Worm (Caenorhabditis elegans): ENCODE data around the gene srg-8.

srg-8 gene

DNA sequence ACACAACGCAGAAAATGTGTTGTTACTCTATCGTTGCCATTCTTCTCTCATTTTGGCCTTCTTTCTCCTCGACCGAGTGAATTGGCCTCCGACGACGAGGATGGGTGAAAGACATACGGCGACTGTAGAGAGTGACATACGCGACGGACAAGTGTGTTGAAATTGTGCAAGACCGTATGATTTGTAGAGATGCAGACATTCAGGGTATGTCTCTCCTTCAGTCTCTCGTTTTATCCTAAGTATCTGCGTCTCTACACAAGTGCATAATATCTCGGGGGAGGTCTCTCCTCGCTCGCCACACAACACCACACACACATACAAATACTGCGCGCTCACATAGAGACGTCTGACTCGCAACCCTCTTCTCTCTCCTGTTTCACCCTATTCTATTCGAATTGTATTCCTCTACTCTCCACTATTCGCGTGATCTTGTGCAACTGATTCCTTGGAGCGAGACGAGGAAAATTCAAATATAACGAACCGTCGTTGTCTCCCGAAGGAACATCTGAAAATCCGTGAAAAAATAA lies 25.5 kb upstream of the srg-8 start, which contains the start of gene hmg-1.2 (continued):
- TF ChIP-seq ceh-100 (GFP tag; IDR thresholded peaks at IDR 0.05) = no peak
- TF ChIP-seq rec-8 (tag; optimal IDR thresholded peaks at IDR 0.05) = no peak
- TF ChIP-seq ccch-3 (GFP tag; optimal IDR thresholded peaks at IDR 0.05) = no peak
- peak; percentile 11 for TF ChIP-seq snpc-4 (GFP tag; optimal IDR thresholded peaks at IDR 0.05)
- TF ChIP-seq snpc-4 (tag; optimal IDR thresholded peaks at IDR 0.05) = peak in 3 of 4 experiments; percentile 60 to 75 (median 73)
- peak; percentile 74 for TF ChIP-seq chd-7 (tag; optimal IDR thresholded peaks at IDR 0.05)
- no peak for TF ChIP-seq attf-3 (GFP tag; conservative IDR thresholded peaks at IDR 0.05)
- peak; percentile 86 for TF ChIP-seq nfyb-1 (GFP tag; IDR thresholded peaks at IDR 0.05)
- no peak for TF ChIP-seq aptf-2 (GFP tag; conservative IDR thresholded peaks at IDR 0.05)
- no peak for TF ChIP-seq ama-1 (optimal IDR thresholded peaks at IDR 0.05)
- TF ChIP-seq ama-1 (GFP tag; optimal IDR thresholded peaks at IDR 0.05) = no peak
- TF ChIP-seq ceh-40 (GFP tag; IDR thresholded peaks at IDR 0.05) = no peak
- no peak for TF ChIP-seq sea-2 (GFP tag; IDR thresholded peaks at IDR 0.05)
- TF ChIP-seq nfya-1 (tag; optimal IDR thresholded peaks at IDR 0.05; ENCODE audit: borderline replicate concordance, insufficient read depth) = no peak
- no peak for TF ChIP-seq zfh-2 (GFP tag; conservative IDR thresholded peaks at IDR 0.05)
- no peak for TF ChIP-seq F22D6.2 (tag; optimal IDR thresholded peaks at IDR 0.05)
- no peak for TF ChIP-seq B0261.1 (tag; optimal IDR thresholded peaks at IDR 0.05)
- TF ChIP-seq F49E8.2 (tag; optimal IDR thresholded peaks at IDR 0.05; ENCODE audit: insufficient read depth) = no peak
- TF ChIP-seq F57A8.1 (GFP tag; optimal IDR thresholded peaks at IDR 0.05) = no peak
- TF ChIP-seq ceh-58 (GFP tag; IDR thresholded peaks at IDR 0.05) = no peak
- TF ChIP-seq ztf-3 (GFP tag; optimal IDR thresholded peaks at IDR 0.05) = no peak
- TF ChIP-seq T07F8.4 (tag; optimal IDR thresholded peaks at IDR 0.05) = no peak
- TF ChIP-seq madf-8 (GFP tag; conservative IDR thresholded peaks at IDR 0.05) = no peak
- TF ChIP-seq nhr-120 (GFP tag; IDR thresholded peaks at IDR 0.05) = no peak
- TF ChIP-seq repo-1 (tag; optimal IDR thresholded peaks at IDR 0.05) = peak; percentile 73
- peak; percentile 83 for TF ChIP-seq unc-62 (GFP tag; optimal IDR thresholded peaks at IDR 0.05)
- TF ChIP-seq hlh-12 (tag; optimal IDR thresholded peaks at IDR 0.05) = no peak
- TF ChIP-seq K12H6.12 (tag; optimal IDR thresholded peaks at IDR 0.05) = peak; percentile 65
- TF ChIP-seq madf-6 (GFP tag; IDR thresholded peaks at IDR 0.05) = peak; percentile 38; the same call in 1 of the 2 replicates
- no peak for TF ChIP-seq xnd-1 (tag; optimal IDR thresholded peaks at IDR 0.05)
- TF ChIP-seq C17E4.6 (GFP tag; IDR thresholded peaks at IDR 0.05) = no peak
- no peak; the same call in 1 of the 2 replicates for TF ChIP-seq ekl-4 (GFP tag; IDR thresholded peaks at IDR 0.05)
- TF ChIP-seq Y53F4B.3 (GFP tag; IDR thresholded peaks at IDR 0.05) = no peak
- no peak for TF ChIP-seq efl-1 (GFP tag; optimal IDR thresholded peaks at IDR 0.05)
- no peak for TF ChIP-seq Y56A3A.18 (GFP tag; IDR thresholded peaks at IDR 0.05)
- no peak for TF ChIP-seq ztf-6 (GFP tag; IDR thresholded peaks at IDR 0.05)
- TF ChIP-seq B0019.2 (GFP tag; conservative IDR thresholded peaks at IDR 0.05) = no peak
- no peak for TF ChIP-seq Y53G8AR.9 (GFP tag; conservative IDR thresholded peaks at IDR 0.05)
- no peak for TF ChIP-seq dpff-1 (tag; optimal IDR thresholded peaks at IDR 0.05)
- TF ChIP-seq egl-44 (GFP tag; IDR thresholded peaks at IDR 0.05) = no peak
- no peak for TF ChIP-seq fkh-3 (tag; optimal IDR thresholded peaks at IDR 0.05)
- no peak for TF ChIP-seq hlh-26 (GFP tag; conservative IDR thresholded peaks at IDR 0.05)
- TF ChIP-seq C06A6.2 (GFP tag; conservative IDR thresholded peaks at IDR 0.05) = 0 out of 2 replicates have a peak, but pooled peaks have one; percentile 48
- TF ChIP-seq snpc-1.1 (tag; optimal IDR thresholded peaks at IDR 0.05; ENCODE audit: insufficient read depth) = no peak
- TF ChIP-seq ZK185.1 (tag; optimal IDR thresholded peaks at IDR 0.05; ENCODE audit: poor library complexity, severe bottlenecking) = peak; percentile 76
- TF ChIP-seq tbp1 (GFP tag; optimal IDR thresholded peaks at IDR 0.05) = peak; percentile 36
- no peak for TF ChIP-seq F57C9.4 (tag; optimal IDR thresholded peaks at IDR 0.05)
- peak; percentile 67 for TF ChIP-seq gei-17 (GFP tag; optimal IDR thresholded peaks at IDR 0.05)
- no peak for TF ChIP-seq nfya-2 (GFP tag; IDR thresholded peaks at IDR 0.05)
